Fruit fly (Drosophila melanogaster) whole organism, embryonic: Measurements from ENCODE around the gene Argk1.

ENCODE experiments used
- CG11456 ChIP-seq: fragments of 200-800 bp; sonication (Bioruptor generic); IDR thresholded peaks from 3 replicates; pipeline ENCODE4 v1.3.6; 2022; ENCODE audit warnings: missing biosample characterization, missing genetic modification characterization
- CG11695 ChIP-seq: fragments of 200-800 bp; sonication (Bioruptor generic); IDR thresholded peaks from 3 replicates; pipeline ENCODE4 v1.3.6; 2022; ENCODE audit warnings: missing biosample characterization, missing genetic modification characterization
- CG12391 ChIP-seq: fragments of 200-800 bp; sonication (Bioruptor generic); optimal IDR thresholded peaks from 3 replicates; lab custom pipeline; 2018; ENCODE audit warnings: missing biosample characterization, mild to moderate bottlenecking, missing genetic modification characterization, moderate library complexity
- CG13123 ChIP-seq: fragments of 200-800 bp; sonication (Bioruptor generic); optimal IDR thresholded peaks from 2 replicates; lab custom pipeline; 2016; ENCODE audit warnings: missing biosample characterization, missing genetic modification characterization
- CG14860 ChIP-seq: fragments of 200-800 bp; sonication (Bioruptor generic); IDR thresholded peaks from 3 replicates; pipeline ENCODE4 v1.3.6; 2022; ENCODE audit warnings: missing biosample characterization, missing genetic modification characterization; ENCODE audit not compliant: partially characterized antibody
- CG15514 ChIP-seq: fragments of 200-800 bp; sonication (Bioruptor generic); optimal IDR thresholded peaks from 3 replicates; lab custom pipeline; 2017; ENCODE audit warnings: missing biosample characterization, missing genetic modification characterization, mild to moderate bottlenecking, moderate library complexity, missing genetic modification reagents
- CG1602 ChIP-seq: fragments of 200-800 bp; sonication (Bioruptor generic); optimal IDR thresholded peaks from 3 replicates; lab custom pipeline; 2016; ENCODE audit warnings: missing biosample characterization, missing genetic modification characterization
- CG16863 ChIP-seq: fragments of 200-800 bp; sonication (Bioruptor generic); optimal IDR thresholded peaks from 3 replicates; lab custom pipeline; 2016; ENCODE audit warnings: missing biosample characterization, missing genetic modification characterization
- CG4282 ChIP-seq: fragments of 200-800 bp; sonication (Bioruptor generic); optimal IDR thresholded peaks from 2 replicates; lab custom pipeline; 2016; ENCODE audit warnings: missing biosample characterization, missing genetic modification characterization
- CG5180 ChIP-seq: fragments of 200-800 bp; sonication (Bioruptor generic); optimal IDR thresholded peaks from 3 replicates; lab custom pipeline; 2017; ENCODE audit warnings: missing biosample characterization, missing genetic modification characterization, mild to moderate bottlenecking, moderate library complexity, missing genetic modification reagents
- CG6689 ChIP-seq: fragments of 200-800 bp; sonication (Bioruptor generic); IDR thresholded peaks from 2 replicates; pipeline ENCODE4 v1.3.6; 2022; ENCODE audit warnings: missing biosample characterization, missing genetic modification characterization
- CG6765 ChIP-seq: fragments of 200-800 bp; sonication (Bioruptor generic); optimal IDR thresholded peaks from 3 replicates; lab custom pipeline; 2017; ENCODE audit warnings: missing biosample characterization, mild to moderate bottlenecking, missing genetic modification characterization
- CG8290 ChIP-seq, 3 experiments: fragments of 200-800 bp; sonication (Bioruptor generic); optimal IDR thresholded peaks; 2 replicates each; lab custom pipeline; 2016 to 2019; ENCODE audit warnings: missing biosample characterization in 3 of 3, missing genetic modification characterization in 3 of 3, mild to moderate bottlenecking in 2 of 3, moderate library complexity in 1 of 3
- CG9727 ChIP-seq: fragments of 200-800 bp; sonication (Bioruptor generic); optimal IDR thresholded peaks from 3 replicates; lab custom pipeline; 2017; ENCODE audit warnings: missing biosample characterization, mild to moderate bottlenecking, missing genetic modification characterization
- CoRest ChIP-seq: fragments of 200-800 bp; sonication (Bioruptor generic); optimal IDR thresholded peaks from 3 replicates; lab custom pipeline; 2018; ENCODE audit warnings: missing biosample characterization, mild to moderate bottlenecking, missing genetic modification characterization, moderate library complexity
- D19B ChIP-seq: fragments of 200-800 bp; sonication (Bioruptor generic); optimal IDR thresholded peaks from 2 replicates; lab custom pipeline; 2017; ENCODE audit warnings: missing biosample characterization, mild to moderate bottlenecking, missing genetic modification characterization
- Dek ChIP-seq: fragments of 200-800 bp; sonication (Bioruptor generic); optimal IDR thresholded peaks from 3 replicates; lab custom pipeline; 2019; ENCODE audit warnings: missing biosample characterization, mild to moderate bottlenecking, missing genetic modification characterization, moderate library complexity
- Drgx ChIP-seq: fragments of 200-800 bp; sonication (Bioruptor generic); IDR thresholded peaks from 2 replicates; pipeline ENCODE4 v1.3.6; 2022; ENCODE audit warnings: missing biosample characterization, missing genetic modification characterization
- E2f2 ChIP-seq: fragments of 200-800 bp; sonication (Bioruptor generic); IDR thresholded peaks from 2 replicates; pipeline ENCODE4 v1.3.6; 2022; ENCODE audit warnings: missing biosample characterization, missing genetic modification characterization
- Ets65A ChIP-seq: fragments of 200-800 bp; sonication (Bioruptor generic); peaks from one replicate; lab custom pipeline; 2016; ENCODE audit warnings: missing biosample characterization, missing genetic modification characterization
- HLHmδ ChIP-seq: fragments of 200-800 bp; sonication (Bioruptor generic); optimal IDR thresholded peaks from 2 replicates; lab custom pipeline; 2018; ENCODE audit warnings: missing biosample characterization, mild to moderate bottlenecking, missing genetic modification characterization, moderate library complexity
- Hr78 ChIP-seq, 2 experiments: fragments of 200-800 bp in 1 of 2; fragments of >200 bp in 1 of 2; sonication (Bioruptor generic) in 1 of 2; optimal IDR thresholded peaks; 2 replicates each; lab custom pipeline; 2017 to 2019; ENCODE audit warnings: missing biosample characterization in 2 of 2, missing genetic modification characterization in 2 of 2, mild to moderate bottlenecking in 1 of 2, moderate library complexity in 1 of 2
- Meics ChIP-seq: fragments of 200-800 bp; sonication (Bioruptor generic); optimal IDR thresholded peaks from 2 replicates; lab custom pipeline; 2017; ENCODE audit warnings: missing biosample characterization, mild to moderate bottlenecking, missing genetic modification characterization
- Pdp1 ChIP-seq, 2 experiments: fragments of 200-800 bp; sonication (Bioruptor generic); optimal IDR thresholded peaks; 3 replicates each; lab custom pipeline; 2016; ENCODE audit warnings: missing biosample characterization in 2 of 2, missing genetic modification characterization in 2 of 2, mild to moderate bottlenecking in 1 of 2, moderate library complexity in 1 of 2
- Rx ChIP-seq: fragments of 200-800 bp; sonication (Bioruptor generic); IDR thresholded peaks from 2 replicates; pipeline ENCODE4 v1.3.6; 2022; ENCODE audit warnings: missing biosample characterization, missing genetic modification characterization
- Xbp1 ChIP-seq: fragments of 200-800 bp; sonication (Bioruptor generic); optimal IDR thresholded peaks from 3 replicates; lab custom pipeline; 2016; ENCODE audit warnings: missing biosample characterization, mild to moderate bottlenecking, missing genetic modification characterization
- crol ChIP-seq: fragments of 200-800 bp; sonication (Bioruptor generic); IDR thresholded peaks from 2 replicates; pipeline ENCODE4 v1.3.6; 2022; ENCODE audit warnings: missing biosample characterization, missing genetic modification characterization
- dysf ChIP-seq: fragments of 200-800 bp; sonication (Bioruptor generic); IDR thresholded peaks from 3 replicates; pipeline ENCODE4 v1.3.6; 2022; ENCODE audit warnings: missing biosample characterization, missing genetic modification characterization
- fd96Cb ChIP-seq: fragments of 200-800 bp; sonication (Bioruptor generic); optimal IDR thresholded peaks from 2 replicates; lab custom pipeline; 2018; ENCODE audit warnings: missing biosample characterization, mild to moderate bottlenecking, missing genetic modification characterization, moderate library complexity
- gcm ChIP-seq: fragments of 200-800 bp; sonication (Bioruptor generic); optimal IDR thresholded peaks from 2 replicates; lab custom pipeline; 2019; ENCODE audit warnings: missing biosample characterization, mild to moderate bottlenecking, missing genetic modification characterization, moderate library complexity
- hkb ChIP-seq, 2 experiments: fragments of 200-800 bp in 1 of 2; fragments of >200 bp in 1 of 2; sonication (Bioruptor generic) in 1 of 2; IDR thresholded peaks in 1 of 2; optimal IDR thresholded peaks in 1 of 2; 2 replicates each; pipeline versions ENCODE4 v1.3.6 to Lab custom; 2017 to 2022; ENCODE audit warnings: missing biosample characterization in 1 of 2, missing genetic modification characterization in 1 of 2
- klu ChIP-seq: fragments of 200-800 bp; sonication (Bioruptor generic); IDR thresholded peaks from 2 replicates; pipeline ENCODE4 v1.3.6; 2022; ENCODE audit warnings: missing biosample characterization, missing genetic modification characterization
- knrl ChIP-seq: fragments of 200-800 bp; sonication (Bioruptor generic); IDR thresholded peaks from 3 replicates; pipeline ENCODE4 v1.3.6; 2022; ENCODE audit warnings: missing biosample characterization, missing genetic modification characterization; ENCODE audit not compliant: partially characterized antibody
- lmd ChIP-seq: fragments of 200-800 bp; sonication (Bioruptor generic); IDR thresholded peaks from 2 replicates; pipeline ENCODE4 v1.3.6; 2022; ENCODE audit warnings: missing biosample characterization, missing genetic modification characterization
- otp ChIP-seq: fragments of 200-800 bp; sonication (Bioruptor generic); IDR thresholded peaks from 3 replicates; pipeline ENCODE4, ENCODE4 v1.3.6; 2022; ENCODE audit warnings: missing biosample characterization, missing genetic modification characterization
- pan ChIP-seq, 4 experiments: fragments of >200 bp in 3 of 4; fragments of 200-800 bp in 1 of 4; sonication (Bioruptor generic) in 1 of 4; optimal IDR thresholded peaks in 3 of 4; IDR thresholded peaks in 1 of 4; 2 replicates each; pipeline versions ENCODE4 v1.3.6 to Lab custom; 2017 to 2022; ENCODE audit warnings: missing biosample characterization in 2 of 4, missing genetic modification characterization in 2 of 4, mixed read lengths in 1 of 4
- slbo ChIP-seq: fragments of 200-800 bp; sonication (Bioruptor generic); IDR thresholded peaks from 2 replicates; pipeline ENCODE4 v1.3.6; 2022; ENCODE audit warnings: missing biosample characterization, missing genetic modification characterization
- tll ChIP-seq, 2 experiments: fragments of 200-800 bp in 1 of 2; fragments of >200 bp in 1 of 2; sonication (Bioruptor generic) in 1 of 2; optimal IDR thresholded peaks; 2 replicates each; lab custom pipeline; 2017 to 2019; ENCODE audit warnings: missing biosample characterization in 2 of 2, missing genetic modification characterization in 2 of 2, mild to moderate bottlenecking in 1 of 2, moderate library complexity in 1 of 2
- zf30C ChIP-seq: fragments of 200-800 bp; sonication (Bioruptor generic); optimal IDR thresholded peaks from 3 replicates; lab custom pipeline; 2018; ENCODE audit warnings: missing biosample characterization, mild to moderate bottlenecking, missing genetic modification characterization

Argk1 gene

DNA sequence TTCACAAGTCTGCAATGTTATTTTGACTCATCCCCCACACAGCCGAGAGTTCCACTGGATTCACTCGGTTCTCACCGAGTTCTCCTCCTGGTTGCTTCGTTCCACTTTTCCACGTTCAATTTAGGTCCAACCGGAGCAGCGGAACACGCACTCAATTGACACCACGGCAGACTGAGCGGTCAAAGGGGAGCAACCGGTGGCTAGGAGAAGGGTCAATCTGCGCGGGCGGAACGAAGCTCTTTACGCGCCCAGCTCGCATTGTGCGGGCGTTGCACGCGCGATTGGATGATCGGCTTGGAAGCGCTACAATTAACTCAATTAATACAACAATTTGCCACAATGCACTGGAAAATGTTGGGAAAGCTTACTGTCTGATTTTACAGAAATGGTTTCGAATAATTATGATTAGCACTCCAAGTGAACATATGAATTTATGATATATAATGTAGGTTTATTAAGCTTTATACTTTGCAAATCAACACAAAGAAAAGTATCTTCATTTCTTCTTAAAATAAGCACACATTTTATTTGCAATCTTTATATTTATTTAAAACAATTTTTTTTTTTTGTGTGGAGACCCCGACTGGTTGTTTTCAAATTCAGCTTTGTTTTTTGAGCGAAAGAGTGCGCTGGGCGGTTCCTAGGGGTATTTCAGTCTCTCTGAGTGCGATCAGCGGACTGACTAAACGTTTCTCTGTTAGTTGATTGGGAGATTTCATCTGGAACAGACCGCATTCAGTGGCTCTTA, 26.7 kb upstream of the Argk1 start, which contains the start of gene CG32032 (continued):
- TF ChIP-seq Drgx (GFP tag; lab: Robert Waterston, UW) (peak; percentile 47; the same call in 1 of the 2 replicates), CG16863 (GFP tag; lab: Kevin White, UChicago) (no peak), D19B (no peak), CG5180 (GFP tag; lab: Kevin White, UChicago) (no peak), crol (GFP tag; lab: Robert Waterston, UW) (0 out of 2 replicates have a peak, but pooled peaks have one; percentile 25), CG6689 (GFP tag; lab: Robert Waterston, UW) (0 out of 2 replicates have a peak, but pooled peaks have one; percentile 6), tll (GFP tag; optimal IDR thresholded peaks at IDR 0.05; lab: Kevin White, UChicago) (no peak), hkb (optimal IDR thresholded peaks at IDR 0.05; lab: Kevin White, UChicago) (no peak), hkb (GFP tag; IDR thresholded peaks at IDR 0.05; lab: Robert Waterston, UW) (0 out of 2 replicates have a peak, but pooled peaks have one; percentile 8), otp (GFP tag; lab: Robert Waterston, UW) (no peak), Hr78 (GFP tag; optimal IDR thresholded peaks at IDR 0.05; lab: Kevin White, UChicago) (peak in 1 of 2 experiments; percentile 64), CG9727 (GFP tag; lab: Kevin White, UChicago) (peak; percentile 14), gcm (GFP tag; lab: Kevin White, UChicago) (peak; percentile 53), CG4282 (GFP tag; lab: Kevin White, UChicago) (no peak), Meics (peak; percentile 37), lmd (GFP tag; lab: Robert Waterston, UW) (peak; percentile 27; the same call in 1 of the 2 replicates), CG1602 (GFP tag; lab: Kevin White, UChicago) (no peak), pan (optimal IDR thresholded peaks at IDR 0.05; lab: Kevin White, UChicago) (no peak), pan (GFP tag; optimal IDR thresholded peaks at IDR 0.05 in 1 of 2, IDR thresholded peaks at IDR 0.05 in 1 of 2) (peak in 1 of 2 experiments; percentile 9), Ets65A (peak; percentile 32), CoRest (tag; lab: Kevin White, UChicago) (peak; percentile 30), klu (GFP tag; lab: Robert Waterston, UW) (0 out of 2 replicates have a peak, but pooled peaks have one; percentile 29), CG11456 (0 out of 3 replicates have a peak, but pooled peaks have one; percentile 62), CG11695 (0 out of 3 replicates have a peak, but pooled peaks have one; percentile 6), fd96Cb (peak; percentile 2), Dek (peak; percentile 8), Rx (GFP tag; lab: Robert Waterston, UW) (no peak), E2f2 (GFP tag; lab: Robert Waterston, UW) (0 out of 2 replicates have a peak, but pooled peaks have one; percentile 12), CG12391 (tag; lab: Kevin White, UChicago) (peak; percentile 13), HLHmδ (GFP tag; lab: Kevin White, UChicago) (no peak), CG13123 (GFP tag; lab: Kevin White, UChicago) (no peak), slbo (GFP tag; lab: Robert Waterston, UW) (peak; percentile 33; the same call in 1 of the 2 replicates), dysf (0 out of 3 replicates have a peak, but pooled peaks have one; percentile 47), zf30C (GFP tag; lab: Kevin White, UChicago) (peak; percentile 29), CG6765 (GFP tag; lab: Kevin White, UChicago) (peak; percentile 7)

dm6 chr3L:9074882-9075281, 9.1 kb upstream of the Argk1 start:
- no peak for TF ChIP-seq knrl
- TF ChIP-seq Xbp1 (GFP tag; lab: Kevin White, UChicago): no peak
- TF ChIP-seq CG15514 (GFP tag; lab: Kevin White, UChicago): peak; percentile 78
- TF ChIP-seq CG14860 (GFP tag; lab: Robert Waterston, UW): no peak
- TF ChIP-seq CG8290 (GFP tag; optimal IDR thresholded peaks at IDR 0.05; lab: Kevin White, UChicago): no peak
- TF ChIP-seq CG8290 (tag; optimal IDR thresholded peaks at IDR 0.05; lab: Kevin White, UChicago): no peak
- peak in 1 of 2 experiments; percentile 72 for TF ChIP-seq Pdp1 (GFP tag; optimal IDR thresholded peaks at IDR 0.05; lab: Kevin White, UChicago)
